Worm (Caenorhabditis elegans) whole organism, L3 larva: Measurements from ENCODE around the gene srg-20.

ENCODE experiments used
- ZK546.5 ChIP-seq: sonication (generic microtip); optimal IDR thresholded peaks from 2 replicates; lab custom pipeline; 2017; ENCODE audit warnings: missing biosample characterization, missing genetic modification characterization
- aly-2 ChIP-seq: fragments of 150-350 bp; optimal IDR thresholded peaks from 2 replicates; lab custom pipeline; 2014; ENCODE audit warnings: missing biosample characterization, missing genetic modification characterization
- ama-1 ChIP-seq: fragments of 150-350 bp; optimal IDR thresholded peaks from 2 replicates; lab custom pipeline; 2018
- ceh-82 ChIP-seq: fragments of 150-350 bp; optimal IDR thresholded peaks from 2 replicates; lab custom pipeline; 2014; ENCODE audit warnings: missing biosample characterization, missing genetic modification characterization
- ceh-9 ChIP-seq: sonication (generic microtip); optimal IDR thresholded peaks from 2 replicates; lab custom pipeline; 2018; ENCODE audit warnings: missing biosample characterization, missing genetic modification characterization
- fos-1 ChIP-seq: fragments of 150-350 bp; optimal IDR thresholded peaks from 2 replicates; lab custom pipeline; 2014; ENCODE audit warnings: missing biosample characterization, missing genetic modification characterization
- nfya-1 ChIP-seq: sonication (generic microtip); optimal IDR thresholded peaks from 2 replicates; lab custom pipeline; 2017; ENCODE audit warnings: missing genetic modification characterization, mild to moderate bottlenecking, missing compliant biosample characterization, antibody characterized with exemption, moderate library complexity; ENCODE audit not compliant: insufficient read depth
- nhr-11 ChIP-seq: fragments of 150-350 bp; optimal IDR thresholded peaks from 2 replicates; lab custom pipeline; 2014; ENCODE audit warnings: missing biosample characterization, missing genetic modification characterization
- nhr-23 ChIP-seq: fragments of 150-350 bp; optimal IDR thresholded peaks from 2 replicates; lab custom pipeline; 2014; ENCODE audit warnings: missing biosample characterization, missing genetic modification reagents, missing genetic modification characterization
- pqm-1 ChIP-seq: fragments of 150-350 bp; optimal IDR thresholded peaks from 2 replicates; lab custom pipeline; 2017; ENCODE audit warnings: missing biosample characterization, missing genetic modification characterization, inconsistent platforms
- skn-1 ChIP-seq: fragments of 150-350 bp; optimal IDR thresholded peaks from 2 replicates; lab custom pipeline; 2014; ENCODE audit warnings: missing biosample characterization, missing genetic modification characterization
- unc-62 ChIP-seq: fragments of 150-350 bp; sonication (generic microtip); optimal IDR thresholded peaks from 4 replicates; lab custom pipeline; 2014; ENCODE audit warnings: missing biosample characterization, missing genetic modification reagents, missing genetic modification characterization
- ztf-11 ChIP-seq: fragments of 150-350 bp; optimal IDR thresholded peaks from 2 replicates; lab custom pipeline; 2014; ENCODE audit warnings: missing biosample characterization, missing genetic modification characterization

ce11 chrII:1601507-1601906 is 35.0 kb upstream of the srg-20 start, which contains the start of gene bath-47:
- TF ChIP-seq aly-2 (tag; lab: Kevin White, UChicago), result no peak
- TF ChIP-seq unc-62 (GFP tag; lab: Kevin White, UChicago), result no peak
- TF ChIP-seq ceh-9 (tag; lab: Kevin White, UChicago), result no peak
- TF ChIP-seq ama-1 (lab: Kevin White, UChicago), result no peak
- TF ChIP-seq nfya-1, result no peak
- no peak for TF ChIP-seq nhr-11 (tag; lab: Kevin White, UChicago)
- no peak for TF ChIP-seq ztf-11 (tag; lab: Kevin White, UChicago)
- peak; percentile 36 for TF ChIP-seq pqm-1
- TF ChIP-seq skn-1 (tag; lab: Kevin White, UChicago), result no peak
- TF ChIP-seq nhr-23, result no peak
- no peak for TF ChIP-seq ceh-82 (tag; lab: Kevin White, UChicago)
- TF ChIP-seq ZK546.5 (tag; lab: Kevin White, UChicago), result no peak
- TF ChIP-seq fos-1 (tag; lab: Kevin White, UChicago), result no peak
